Fruit fly (Drosophila melanogaster): ENCODE results near the gene CG7054.

dm6 chr3R:22492767-22493166 is 28.0 kb downstream of the CG7054 start, which contains the start of gene tHMG2:
- TF ChIP-seq h (optimal IDR thresholded peaks at IDR 0.05) (no peak), psq (optimal IDR thresholded peaks at IDR 0.05) (no peak), Myc (optimal IDR thresholded peaks at IDR 0.05) (no peak)

All from Kc167 (cell line).